Worm (Caenorhabditis elegans) whole organism, young adult: ENCODE results near the gene F58D12.3.

Experiments
- B0035.1 ChIP-seq: sonication (generic microtip); optimal IDR thresholded peaks from 2 replicates; lab custom pipeline; 2016; ENCODE audit warnings: missing genetic modification characterization, mild to moderate bottlenecking, missing compliant biosample characterization, missing genotype, missing genetic modification reagents
- B0261.1 ChIP-seq: sonication (generic microtip); optimal IDR thresholded peaks from 2 replicates; lab custom pipeline; 2016; ENCODE audit warnings: mild to moderate bottlenecking, missing genetic modification characterization, moderate library complexity, missing compliant biosample characterization
- C06A6.2 ChIP-seq: fragments of 200-800 bp; sonication (Bioruptor generic); conservative IDR thresholded peaks from 2 replicates; pipeline ENCODE4 v1.3.6; 2022; ENCODE audit warnings: missing genetic modification characterization, missing compliant biosample characterization
- C17E4.6 ChIP-seq: fragments of 200-800 bp; sonication (Bioruptor generic); IDR thresholded peaks from 2 replicates; pipeline ENCODE4 v1.3.6; 2022; ENCODE audit warnings: missing genetic modification reagents, missing genetic modification characterization, missing compliant biosample characterization
- D2030.7 ChIP-seq: fragments of 200-800 bp; sonication (Bioruptor generic); IDR thresholded peaks from 2 replicates; pipeline ENCODE4 v1.3.6; 2022; ENCODE audit warnings: missing genetic modification reagents, missing genetic modification characterization, missing compliant biosample characterization
- F10E7.11 ChIP-seq: sonication (generic microtip); optimal IDR thresholded peaks from 2 replicates; lab custom pipeline; 2017; ENCODE audit warnings: mild to moderate bottlenecking, missing genetic modification characterization, moderate library complexity, missing compliant biosample characterization
- F22D6.2 ChIP-seq: sonication (generic microtip); optimal IDR thresholded peaks from 2 replicates; lab custom pipeline; 2016; ENCODE audit warnings: mild to moderate bottlenecking, missing genetic modification characterization, missing compliant biosample characterization
- F33H1.4 ChIP-seq: fragments of 200-800 bp; sonication (Bioruptor generic); IDR thresholded peaks from 2 replicates; pipeline ENCODE4 v1.3.6; 2022; ENCODE audit warnings: missing genetic modification reagents, missing genetic modification characterization, missing compliant biosample characterization
- F37B4.10 ChIP-seq: fragments of 200-800 bp; sonication (Bioruptor generic); IDR thresholded peaks from 2 replicates; pipeline ENCODE4 v1.3.6; 2022; ENCODE audit warnings: missing genetic modification characterization, missing compliant biosample characterization
- F39B2.1 ChIP-seq: fragments of 200-800 bp; sonication (Bioruptor generic); IDR thresholded peaks from 2 replicates; pipeline ENCODE4 v1.3.6; 2022; ENCODE audit warnings: missing genetic modification reagents, missing genetic modification characterization, missing compliant biosample characterization
- F49E8.2 ChIP-seq: sonication (generic microtip); optimal IDR thresholded peaks from 3 replicates; lab custom pipeline; 2017; ENCODE audit warnings: missing genetic modification characterization, mild to moderate bottlenecking, missing compliant biosample characterization, antibody characterized with exemption, moderate library complexity; ENCODE audit not compliant: insufficient read depth
- F52B5.7 ChIP-seq: sonication (generic microtip); optimal IDR thresholded peaks from 2 replicates; lab custom pipeline; 2016; ENCODE audit warnings: mild to moderate bottlenecking, missing genetic modification characterization, missing compliant biosample characterization
- F57C9.4 ChIP-seq: sonication (generic microtip); optimal IDR thresholded peaks from 2 replicates; lab custom pipeline; 2017; ENCODE audit warnings: mild to moderate bottlenecking, missing genetic modification characterization, missing compliant biosample characterization
- Y53G8AR.9 ChIP-seq: fragments of 200-800 bp; sonication (Bioruptor generic); conservative IDR thresholded peaks from 2 replicates; pipeline ENCODE4 v1.3.6; 2022; ENCODE audit warnings: missing genetic modification reagents, missing genetic modification characterization, missing compliant biosample characterization
- Y67H2A.10 ChIP-seq: fragments of 200-800 bp; sonication (Bioruptor generic); conservative IDR thresholded peaks from 2 replicates; pipeline ENCODE4 v1.3.6; 2022; ENCODE audit warnings: missing genetic modification reagents, missing genetic modification characterization, missing compliant biosample characterization
- Y95B8A.8 ChIP-seq: fragments of 200-800 bp; sonication (Bioruptor generic); IDR thresholded peaks from 2 replicates; pipeline ENCODE4 v1.3.6; 2022; ENCODE audit warnings: missing genetic modification reagents, missing genetic modification characterization, missing compliant biosample characterization
- athp-1 ChIP-seq: sonication (generic microtip); optimal IDR thresholded peaks from 2 replicates; lab custom pipeline; 2017; ENCODE audit warnings: mild to moderate bottlenecking, missing genetic modification characterization, missing compliant biosample characterization
- attf-6 ChIP-seq: fragments of 200-800 bp; sonication (Bioruptor generic); IDR thresholded peaks from 2 replicates; pipeline ENCODE4 v1.3.6; 2022; ENCODE audit warnings: missing genetic modification reagents, missing genetic modification characterization, missing compliant biosample characterization
- bed-2 ChIP-seq: fragments of 200-800 bp; sonication (Bioruptor generic); IDR thresholded peaks from 2 replicates; pipeline ENCODE4 v1.3.6; 2022; ENCODE audit warnings: missing genetic modification reagents, missing genetic modification characterization, missing compliant biosample characterization
- cebp-1 ChIP-seq, 2 experiments: fragments of 200-800 bp in 1 of 2; sonication (Bioruptor generic) in 1 of 2; sonication (generic microtip) in 1 of 2; IDR thresholded peaks in 1 of 2; optimal IDR thresholded peaks in 1 of 2; 2 replicates each; pipeline versions ENCODE4 v1.3.6 to Lab custom; 2017 to 2022; ENCODE audit warnings: missing compliant biosample characterization in 2 of 2, missing genetic modification characterization in 2 of 2, mild to moderate bottlenecking in 1 of 2, missing genetic modification reagents in 1 of 2, moderate library complexity in 1 of 2
- ceh-40 ChIP-seq: fragments of 200-800 bp; sonication (Bioruptor generic); IDR thresholded peaks from 2 replicates; pipeline ENCODE4 v1.3.6; 2022; ENCODE audit warnings: missing genetic modification characterization, missing compliant biosample characterization
- ceh-79 ChIP-seq: sonication (generic microtip); optimal IDR thresholded peaks from 2 replicates; lab custom pipeline; 2017; ENCODE audit warnings: mild to moderate bottlenecking, missing genetic modification characterization, missing compliant biosample characterization
- efl-1 ChIP-seq: fragments of 150-350 bp; optimal IDR thresholded peaks from 2 replicates; lab custom pipeline; 2014; ENCODE audit warnings: missing biosample characterization, missing genetic modification reagents, missing genetic modification characterization
- egl-44 ChIP-seq: fragments of 200-800 bp; sonication (Bioruptor generic); IDR thresholded peaks from 2 replicates; pipeline ENCODE4 v1.3.6; 2022; ENCODE audit warnings: missing genetic modification reagents, missing genetic modification characterization, missing compliant biosample characterization
- him-1 ChIP-seq: sonication (generic microtip); optimal IDR thresholded peaks from 2 replicates; lab custom pipeline; 2016; ENCODE audit warnings: missing genotype, missing genetic modification reagents, missing genetic modification characterization, missing compliant biosample characterization
- hlh-26 ChIP-seq: fragments of 200-800 bp; sonication (Bioruptor generic); conservative IDR thresholded peaks from 2 replicates; pipeline ENCODE4 v1.3.6; 2022; ENCODE audit warnings: missing genetic modification reagents, missing genetic modification characterization, missing compliant biosample characterization
- hmg-1.2 ChIP-seq: fragments of 200-800 bp; sonication (Bioruptor generic); IDR thresholded peaks from 2 replicates; pipeline ENCODE4 v1.3.6; 2022; ENCODE audit warnings: missing genetic modification reagents, missing genetic modification characterization, missing compliant biosample characterization
- hrde-1 ChIP-seq: sonication (generic microtip); optimal IDR thresholded peaks from 2 replicates; lab custom pipeline; 2016; ENCODE audit warnings: missing genetic modification characterization, mild to moderate bottlenecking, missing compliant biosample characterization, moderate library complexity, missing genotype, missing genetic modification reagents, borderline replicate concordance
- hsf-1 ChIP-seq: fragments of 200-800 bp; sonication (Bioruptor generic); IDR thresholded peaks from 2 replicates; pipeline ENCODE4 v1.3.6; 2022; ENCODE audit warnings: missing genetic modification reagents, missing genetic modification characterization, missing compliant biosample characterization
- lin-26 ChIP-seq: fragments of 200-800 bp; sonication (Bioruptor generic); IDR thresholded peaks from 2 replicates; pipeline ENCODE4 v1.3.6; 2022; ENCODE audit warnings: missing genetic modification reagents, missing genetic modification characterization, missing compliant biosample characterization
- lin-40 ChIP-seq: sonication (generic microtip); optimal IDR thresholded peaks from 2 replicates; lab custom pipeline; 2016; ENCODE audit warnings: missing genetic modification characterization, mild to moderate bottlenecking, missing compliant biosample characterization, missing genotype, missing genetic modification reagents
- lir-1 ChIP-seq: fragments of 200-800 bp; sonication (Bioruptor generic); conservative IDR thresholded peaks from 2 replicates; pipeline ENCODE4 v1.3.6; 2022; ENCODE audit warnings: missing genetic modification reagents, missing genetic modification characterization, missing compliant biosample characterization
- lsl-1 ChIP-seq: fragments of 200-800 bp; sonication (Bioruptor generic); optimal IDR thresholded peaks from 2 replicates; lab custom pipeline; 2018; ENCODE audit warnings: mild to moderate bottlenecking, missing genetic modification characterization, moderate library complexity, missing compliant biosample characterization
- madf-10 ChIP-seq: sonication (generic microtip); optimal IDR thresholded peaks from 2 replicates; lab custom pipeline; 2016; ENCODE audit warnings: mild to moderate bottlenecking, missing genetic modification characterization, missing compliant biosample characterization
- madf-3 ChIP-seq: fragments of 200-800 bp; sonication (Bioruptor generic); IDR thresholded peaks from 2 replicates; pipeline ENCODE4 v1.3.6; 2022; ENCODE audit warnings: missing genetic modification reagents, missing genetic modification characterization, missing compliant biosample characterization
- madf-8 ChIP-seq: fragments of 200-800 bp; sonication (Bioruptor generic); conservative IDR thresholded peaks from 2 replicates; pipeline ENCODE4 v1.3.6; 2022; ENCODE audit warnings: missing genetic modification reagents, missing genetic modification characterization, missing compliant biosample characterization
- mes-4 ChIP-seq: sonication (generic microtip); optimal IDR thresholded peaks from 2 replicates; lab custom pipeline; 2016; ENCODE audit warnings: missing genotype, missing genetic modification characterization, missing compliant biosample characterization
- mxl-1 ChIP-seq: sonication (generic microtip); optimal IDR thresholded peaks from 2 replicates; lab custom pipeline; 2016; ENCODE audit warnings: missing genetic modification characterization, missing compliant biosample characterization
- nfyb-1 ChIP-seq: fragments of 200-800 bp; sonication (Bioruptor generic); IDR thresholded peaks from 2 replicates; pipeline ENCODE4 v1.3.6; 2022; ENCODE audit warnings: missing genetic modification reagents, missing genetic modification characterization, missing compliant biosample characterization
- rec-8 ChIP-seq, 2 experiments: sonication (generic microtip); optimal IDR thresholded peaks; 2 replicates each; lab custom pipeline; 2016; ENCODE audit warnings: mild to moderate bottlenecking in 2 of 2, missing genetic modification characterization in 2 of 2, missing genetic modification reagents in 2 of 2, missing genotype in 2 of 2, missing biosample characterization in 1 of 2, missing compliant biosample characterization in 1 of 2, moderate library complexity in 1 of 2
- sdz-38 ChIP-seq: sonication (generic microtip); optimal IDR thresholded peaks from 2 replicates; lab custom pipeline; 2016; ENCODE audit warnings: missing genotype, missing genetic modification characterization, missing compliant biosample characterization
- sea-2 ChIP-seq: fragments of 200-800 bp; sonication (Bioruptor generic); IDR thresholded peaks from 2 replicates; pipeline ENCODE4 v1.3.6; 2022; ENCODE audit warnings: missing genetic modification characterization, missing compliant biosample characterization
- snpc-1.3 ChIP-seq: sonication (generic microtip); optimal IDR thresholded peaks from 2 replicates; lab custom pipeline; 2017; ENCODE audit warnings: missing genetic modification characterization, mild to moderate bottlenecking, missing compliant biosample characterization, antibody characterized with exemption, moderate library complexity, missing genotype, missing genetic modification reagents; ENCODE audit not compliant: insufficient read depth
- somi-1 ChIP-seq: fragments of 200-800 bp; sonication (Bioruptor generic); optimal IDR thresholded peaks from 2 replicates; lab custom pipeline; 2018; ENCODE audit warnings: mild to moderate bottlenecking, missing genetic modification characterization, missing compliant biosample characterization
- unc-62 ChIP-seq: fragments of 150-350 bp; optimal IDR thresholded peaks from 2 replicates; lab custom pipeline; 2014; ENCODE audit warnings: missing biosample characterization, missing genetic modification reagents, missing genetic modification characterization
- ztf-22 ChIP-seq: fragments of 200-800 bp; sonication (Bioruptor generic); optimal IDR thresholded peaks from 2 replicates; lab custom pipeline; 2018; ENCODE audit warnings: mild to moderate bottlenecking, missing genetic modification characterization, moderate library complexity, missing compliant biosample characterization
- ztf-3 ChIP-seq: fragments of 200-800 bp; sonication (Bioruptor generic); optimal IDR thresholded peaks from 2 replicates; lab custom pipeline; 2018; ENCODE audit warnings: mild to moderate bottlenecking, missing genetic modification characterization, missing compliant biosample characterization
- ztf-6 ChIP-seq: fragments of 200-800 bp; sonication (Bioruptor generic); IDR thresholded peaks from 2 replicates; pipeline ENCODE4 v1.3.6; 2022; ENCODE audit warnings: missing genetic modification reagents, missing genetic modification characterization, missing compliant biosample characterization

F58D12.3 gene

ce11 chrV:14092403-14092802 is 34.8 kb downstream of the F58D12.3 start, which contains the start of gene D1086.3:
Gene D1086.3, plus strand, starts transcription at chrV:14092792.
- TF ChIP-seq F39B2.1 (GFP tag; lab: Robert Waterston, UW) (no peak), nfyb-1 (GFP tag; lab: Robert Waterston, UW) (peak; percentile 78), ztf-3 (GFP tag; lab: Kevin White, UChicago) (no peak), F33H1.4 (peak; percentile 69), ztf-6 (GFP tag; lab: Robert Waterston, UW) (no peak), madf-10 (tag; lab: Kevin White, UChicago) (no peak), lin-40 (tag; lab: Kevin White, UChicago) (no peak), sea-2 (no peak), hsf-1 (GFP tag; lab: Robert Waterston, UW) (no peak), hrde-1 (tag; lab: Kevin White, UChicago) (peak; percentile 27), ceh-40 (GFP tag; lab: Robert Waterston, UW) (no peak), rec-8 (tag; optimal IDR thresholded peaks at IDR 0.05; lab: Kevin White, UChicago) (peak; percentile 16 to 38), ceh-79 (no peak), somi-1 (GFP tag; lab: Kevin White, UChicago) (no peak), lin-26 (GFP tag; lab: Robert Waterston, UW) (0 out of 2 replicates have a peak, but pooled peaks have one; percentile 54), B0035.1 (tag; lab: Kevin White, UChicago) (no peak), mes-4 (tag; lab: Kevin White, UChicago) (no peak), C06A6.2 (GFP tag; lab: Robert Waterston, UW) (no peak), F22D6.2 (tag; lab: Kevin White, UChicago) (no peak), F57C9.4 (tag; lab: Kevin White, UChicago) (no peak), ztf-22 (no peak), D2030.7 (peak; percentile 84), hmg-1.2 (peak; percentile 97), F10E7.11 (no peak), B0261.1 (tag; lab: Kevin White, UChicago) (peak; percentile 5), snpc-1.3 (tag; lab: Kevin White, UChicago) (peak; percentile 93), lir-1 (GFP tag; lab: Robert Waterston, UW) (no peak), F52B5.7 (tag; lab: Kevin White, UChicago) (no peak), him-1 (peak; percentile 97), lsl-1 (peak; percentile 73), Y95B8A.8 (GFP tag; lab: Robert Waterston, UW) (0 out of 2 replicates have a peak, but pooled peaks have one; percentile 32), madf-3 (GFP tag; lab: Robert Waterston, UW) (no peak; the same call in 1 of the 2 replicates), madf-8 (GFP tag; lab: Robert Waterston, UW) (peak; percentile 75), mxl-1 (tag; lab: Kevin White, UChicago) (peak; percentile 51), efl-1 (GFP tag; lab: Kevin White, UChicago) (peak; percentile 21), athp-1 (no peak), cebp-1 (GFP tag; IDR thresholded peaks at IDR 0.05; lab: Robert Waterston, UW) (no peak), cebp-1 (tag; optimal IDR thresholded peaks at IDR 0.05; lab: Kevin White, UChicago) (no peak), F37B4.10 (no peak), F49E8.2 (tag; lab: Kevin White, UChicago) (peak; percentile 76), bed-2 (no peak), sdz-38 (tag; lab: Kevin White, UChicago) (no peak), egl-44 (GFP tag; lab: Robert Waterston, UW) (0 out of 2 replicates have a peak, but pooled peaks have one; percentile 11), hlh-26 (GFP tag; lab: Robert Waterston, UW) (no peak), Y67H2A.10 (GFP tag; lab: Robert Waterston, UW) (no peak), attf-6 (GFP tag; lab: Robert Waterston, UW) (peak; percentile 93), C17E4.6 (GFP tag; lab: Robert Waterston, UW) (peak; percentile 58; the same call in 1 of the 2 replicates), Y53G8AR.9 (GFP tag; lab: Robert Waterston, UW) (0 out of 2 replicates have a peak, but pooled peaks have one; percentile 69), unc-62 (no peak)
